Worm (Caenorhabditis elegans) whole organism, mixed stage, embryonic: ENCODE results near the gene Y55F3BR.1.

Source experiments
- lsy-2 ChIP-seq: fragments of 150-350 bp; optimal IDR thresholded peaks from 2 replicates; lab custom pipeline; 2014; ENCODE audit warnings: missing biosample characterization, missing genetic modification characterization
- nhr-28 ChIP-seq: fragments of 150-350 bp; optimal IDR thresholded peaks from 2 replicates; lab custom pipeline; 2014; ENCODE audit warnings: missing biosample characterization, missing genetic modification characterization

DNA sequence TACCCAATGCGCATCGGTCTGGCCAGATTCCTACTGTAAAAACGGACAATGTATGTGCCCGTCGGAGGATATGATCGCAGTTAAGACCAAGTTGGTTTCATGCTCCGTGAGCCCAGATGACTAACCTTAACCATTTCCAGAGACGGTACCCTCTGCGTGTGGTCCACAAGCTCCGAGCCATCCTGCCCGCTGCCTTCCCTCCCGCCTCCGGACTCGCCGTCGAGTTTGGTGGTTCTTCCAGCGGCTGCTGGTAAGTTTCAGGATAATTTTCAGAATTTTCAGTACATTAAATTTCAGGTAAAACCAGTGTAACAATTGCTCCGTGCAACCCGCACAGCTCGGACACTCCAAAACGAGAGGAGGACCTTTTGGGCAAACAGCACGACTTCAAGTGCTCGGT, 13.8 kb upstream of the Y55F3BR.1 start:
- no peak for TF ChIP-seq nhr-28 (tag; lab: Kevin White, UChicago)
- no peak for TF ChIP-seq lsy-2
